Worm (Caenorhabditis elegans) whole organism, early embryonic: ENCODE results near the gene let-19.

Experiments
- B0310.2 ChIP-seq: sonication (generic microtip); optimal IDR thresholded peaks from 2 replicates; lab custom pipeline; 2016; ENCODE audit warnings: mild to moderate bottlenecking, missing genetic modification characterization, missing compliant biosample characterization
- F13C5.2 ChIP-seq: sonication (generic microtip); optimal IDR thresholded peaks from 2 replicates; lab custom pipeline; 2017; ENCODE audit warnings: mild to moderate bottlenecking, missing genetic modification characterization, inconsistent platforms, missing compliant biosample characterization
- aly-1 ChIP-seq: sonication (generic microtip); optimal IDR thresholded peaks from 2 replicates; lab custom pipeline; 2016; ENCODE audit warnings: missing genetic modification characterization, missing compliant biosample characterization
- ama-1 ChIP-seq: fragments of 150-350 bp; optimal IDR thresholded peaks from 2 replicates; lab custom pipeline; 2014
- ceh-36 ChIP-seq: sonication (generic microtip); optimal IDR thresholded peaks from 2 replicates; lab custom pipeline; 2016; ENCODE audit warnings: missing genetic modification characterization, inconsistent platforms, missing compliant biosample characterization
- ets-7 ChIP-seq: sonication (generic microtip); optimal IDR thresholded peaks from 2 replicates; lab custom pipeline; 2016; ENCODE audit warnings: missing genotype, missing genetic modification characterization, missing compliant biosample characterization
- flt-1 ChIP-seq: fragments of 200-800 bp; sonication (Bioruptor generic); IDR thresholded peaks from 2 replicates; pipeline ENCODE4 v1.3.6; 2022; ENCODE audit warnings: missing genetic modification characterization, missing compliant biosample characterization
- hmbx-1 ChIP-seq: sonication (generic microtip); optimal IDR thresholded peaks from 2 replicates; lab custom pipeline; 2016; ENCODE audit warnings: mild to moderate bottlenecking, missing genetic modification characterization, missing compliant biosample characterization
- hmg-4 ChIP-seq: fragments of 200-800 bp; sonication (Bioruptor generic); optimal IDR thresholded peaks from 2 replicates; lab custom pipeline; 2018; ENCODE audit warnings: mild to moderate bottlenecking, missing genetic modification characterization, missing compliant biosample characterization
- pes-1 ChIP-seq: fragments of 200-800 bp; sonication (Bioruptor generic); IDR thresholded peaks from 2 replicates; pipeline ENCODE4 v1.3.6; 2022; ENCODE audit warnings: missing genetic modification reagents, missing genetic modification characterization, missing compliant biosample characterization
- sea-1 ChIP-seq: fragments of 200-800 bp; sonication (Bioruptor generic); conservative IDR thresholded peaks from 2 replicates; pipeline ENCODE4 v1.3.6; 2022; ENCODE audit warnings: missing genetic modification characterization, missing compliant biosample characterization
- tbx-11 ChIP-seq: fragments of 200-800 bp; sonication (Bioruptor generic); IDR thresholded peaks from 2 replicates; pipeline ENCODE4 v1.3.6; 2022; ENCODE audit warnings: missing genetic modification characterization, missing compliant biosample characterization
- tbx-37 ChIP-seq: fragments of 200-800 bp; sonication (Bioruptor generic); conservative IDR thresholded peaks from 2 replicates; pipeline ENCODE4 v1.3.6; 2022; ENCODE audit warnings: missing genetic modification reagents, missing genetic modification characterization, missing compliant biosample characterization
- tra-4 ChIP-seq: sonication (generic microtip); optimal IDR thresholded peaks from 2 replicates; lab custom pipeline; 2017; ENCODE audit warnings: missing genetic modification characterization, missing compliant biosample characterization

- TF ChIP-seq flt-1 (GFP tag; lab: Robert Waterston, UW) (no peak), ceh-36 (tag; lab: Kevin White, UChicago) (no peak), sea-1 (GFP tag; lab: Robert Waterston, UW) (no peak), B0310.2 (tag; lab: Kevin White, UChicago) (no peak), pes-1 (GFP tag; lab: Robert Waterston, UW) (no peak), ama-1 (lab: Kevin White, UChicago) (no peak), aly-1 (tag; lab: Kevin White, UChicago) (no peak), tbx-11 (GFP tag; lab: Robert Waterston, UW) (no peak), tbx-37 (GFP tag; lab: Robert Waterston, UW) (no peak), hmg-4 (GFP tag; lab: Kevin White, UChicago) (no peak), hmbx-1 (tag; lab: Kevin White, UChicago) (no peak), ets-7 (tag; lab: Kevin White, UChicago) (no peak), tra-4 (tag; lab: Kevin White, UChicago) (no peak), F13C5.2 (tag; lab: Kevin White, UChicago) (no peak)
Observed at ce11 chrII:8763367-8763766, 7.4 kb upstream of the let-19 start.
